Fruit fly (Drosophila melanogaster): ENCODE data around the gene CG34278.
A peak's percentile ranks its signal among the peaks of the same experiment; 100 is the strongest.

DNA sequence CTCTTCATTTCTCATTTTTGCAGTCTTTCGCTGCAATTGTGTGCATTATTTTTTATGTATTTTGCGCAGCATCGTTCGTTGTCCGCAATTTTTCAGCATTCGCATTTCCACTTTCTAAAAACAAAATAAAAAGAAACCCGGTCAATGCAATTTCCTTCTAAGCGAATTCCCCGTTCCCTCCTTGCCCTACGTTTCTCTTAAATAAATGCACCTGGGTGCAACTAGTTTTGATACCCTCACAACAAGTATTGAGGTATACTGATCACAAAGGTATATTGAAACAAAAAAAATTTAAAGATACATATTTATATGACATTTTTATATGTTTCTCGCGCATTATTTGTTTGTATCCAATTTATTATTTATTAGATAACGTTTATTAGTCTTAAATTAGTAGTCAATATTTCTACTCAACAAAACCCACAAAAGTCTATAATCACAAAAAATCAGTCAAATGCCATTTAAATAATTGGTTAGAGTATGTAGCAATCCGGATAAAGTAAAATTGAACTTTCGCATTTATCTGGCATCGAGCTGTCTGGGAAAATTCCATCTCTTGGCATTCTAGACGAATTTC is 38.8 kb upstream of the CG34278 start:
- TF ChIP-seq Ets98B (GFP tag; IDR thresholded peaks at IDR 0.05) (no peak; the same call in none of the 2 replicates), gl (tag; optimal IDR thresholded peaks at IDR 0.05) (no peak), CG15710 (tag; optimal IDR thresholded peaks at IDR 0.05) (peak; percentile 84), CG12605 (GFP tag; IDR thresholded peaks at IDR 0.05) (peak; percentile 58; the same call in 1 of the 2 replicates), D1 (tag; optimal IDR thresholded peaks at IDR 0.05) (no peak), Pif1B (GFP tag; optimal IDR thresholded peaks at IDR 0.05) (peak; percentile 71), EcR (GFP tag; optimal IDR thresholded peaks at IDR 0.05) (peak; percentile 39), CG17806 (tag; optimal IDR thresholded peaks at IDR 0.05) (peak; percentile 73), CG8159 (tag; optimal IDR thresholded peaks at IDR 0.05) (peak; percentile 85)

Measured in whole organism, pupa.